Fruit fly (Drosophila melanogaster) whole organism, embryonic: Measurements from ENCODE around the gene CG8117.

Source experiments
- Aef1 ChIP-seq: fragments of 200-800 bp; sonication (Bioruptor generic); IDR thresholded peaks from 3 replicates; pipeline ENCODE4 v1.3.6; 2022; ENCODE audit warnings: missing biosample characterization, missing genetic modification characterization
- B-H1 ChIP-seq: fragments of 200-800 bp; sonication (Bioruptor generic); IDR thresholded peaks from 3 replicates; pipeline ENCODE4 v1.3.6; 2022; ENCODE audit warnings: missing biosample characterization, missing genetic modification characterization
- C15 ChIP-seq: fragments of 200-800 bp; sonication (Bioruptor generic); IDR thresholded peaks from 3 replicates; pipeline ENCODE4 v1.3.6; 2022; ENCODE audit warnings: missing biosample characterization, missing genetic modification characterization
- CG10979 ChIP-seq: fragments of 200-800 bp; sonication (Bioruptor generic); optimal IDR thresholded peaks from 2 replicates; lab custom pipeline; 2018; ENCODE audit warnings: missing biosample characterization, mild to moderate bottlenecking, missing genetic modification characterization, moderate library complexity
- CG13123 ChIP-seq: fragments of 200-800 bp; sonication (Bioruptor generic); optimal IDR thresholded peaks from 2 replicates; lab custom pipeline; 2016; ENCODE audit warnings: missing biosample characterization, missing genetic modification characterization
- CG13775 ChIP-seq: fragments of 200-800 bp; sonication (Bioruptor generic); optimal IDR thresholded peaks from 3 replicates; lab custom pipeline; 2017; ENCODE audit warnings: missing biosample characterization, mild to moderate bottlenecking, missing genetic modification characterization
- CG15011 ChIP-seq: fragments of 200-800 bp; sonication (Bioruptor generic); optimal IDR thresholded peaks from 3 replicates; lab custom pipeline; 2018; ENCODE audit warnings: missing biosample characterization, mild to moderate bottlenecking, missing genetic modification characterization
- CG15269 ChIP-seq: fragments of 200-800 bp; sonication (Bioruptor generic); optimal IDR thresholded peaks from 2 replicates; lab custom pipeline; 2018; ENCODE audit warnings: missing biosample characterization, mild to moderate bottlenecking, missing genetic modification characterization, moderate library complexity
- CG1647 ChIP-seq: fragments of 200-800 bp; sonication (Bioruptor generic); optimal IDR thresholded peaks from 3 replicates; lab custom pipeline; 2016; ENCODE audit warnings: missing biosample characterization, missing genetic modification characterization
- CG16815 ChIP-seq: fragments of 200-800 bp; sonication (Bioruptor generic); optimal IDR thresholded peaks from 3 replicates; lab custom pipeline; 2017; ENCODE audit warnings: missing biosample characterization, mild to moderate bottlenecking, missing genetic modification characterization
- CG18262 ChIP-seq: fragments of 200-800 bp; optimal IDR thresholded peaks from 3 replicates; lab custom pipeline; 2019; ENCODE audit warnings: missing biosample characterization, mild to moderate bottlenecking, missing genetic modification characterization, moderate library complexity
- CG2120 ChIP-seq: fragments of 200-800 bp; sonication (Bioruptor generic); optimal IDR thresholded peaks from 3 replicates; lab custom pipeline; 2016; ENCODE audit warnings: missing biosample characterization, missing genetic modification characterization
- CG33557 ChIP-seq: fragments of 200-800 bp; sonication (Bioruptor generic); optimal IDR thresholded peaks from 2 replicates; lab custom pipeline; 2019; ENCODE audit warnings: missing biosample characterization, mild to moderate bottlenecking, missing genetic modification characterization, moderate library complexity
- CG3407 ChIP-seq: fragments of 200-800 bp; sonication (Bioruptor generic); optimal IDR thresholded peaks from 2 replicates; lab custom pipeline; 2018; ENCODE audit warnings: missing biosample characterization, mild to moderate bottlenecking, missing genetic modification characterization
- CG34224 ChIP-seq: fragments of 200-800 bp; sonication (Bioruptor generic); IDR thresholded peaks from 3 replicates; pipeline ENCODE4 v1.3.6; 2022; ENCODE audit warnings: missing biosample characterization, missing genetic modification characterization; ENCODE audit not compliant: partially characterized antibody
- CG4360 ChIP-seq: fragments of 200-800 bp; sonication (Bioruptor generic); IDR thresholded peaks from 2 replicates; pipeline ENCODE4 v1.3.6; 2022; ENCODE audit warnings: missing biosample characterization, missing genetic modification characterization
- CG4730 ChIP-seq: fragments of 200-800 bp; sonication (Bioruptor generic); IDR thresholded peaks from 2 replicates; pipeline ENCODE4 v1.3.6; 2022; ENCODE audit warnings: missing biosample characterization, missing genetic modification characterization
- CG7357 ChIP-seq: fragments of 200-800 bp; sonication (Bioruptor generic); IDR thresholded peaks from 3 replicates; pipeline ENCODE4 v1.3.6; 2022; ENCODE audit warnings: missing biosample characterization, missing genetic modification characterization
- CG8281 ChIP-seq: fragments of 200-800 bp; sonication (Bioruptor generic); optimal IDR thresholded peaks from 2 replicates; lab custom pipeline; 2018; ENCODE audit warnings: missing biosample characterization, mild to moderate bottlenecking, missing genetic modification characterization, moderate library complexity
- CG9437 ChIP-seq: fragments of 200-800 bp; sonication (Bioruptor generic); optimal IDR thresholded peaks from 2 replicates; lab custom pipeline; 2018; ENCODE audit warnings: missing biosample characterization, mild to moderate bottlenecking, missing genetic modification characterization
- D19A ChIP-seq: fragments of 200-800 bp; optimal IDR thresholded peaks from 3 replicates; lab custom pipeline; 2019; ENCODE audit warnings: missing biosample characterization, mild to moderate bottlenecking, missing genetic modification characterization, moderate library complexity
- Dad ChIP-seq: fragments of 200-800 bp; sonication (Bioruptor generic); optimal IDR thresholded peaks from 3 replicates; lab custom pipeline; 2016; ENCODE audit warnings: missing biosample characterization, missing genetic modification characterization
- Dp ChIP-seq: fragments of 200-800 bp; sonication (Bioruptor generic); optimal IDR thresholded peaks from 2 replicates; lab custom pipeline; 2018; ENCODE audit warnings: missing biosample characterization, mild to moderate bottlenecking, missing genetic modification characterization, moderate library complexity
- Ets65A ChIP-seq: fragments of 200-800 bp; sonication (Bioruptor generic); peaks from one replicate; lab custom pipeline; 2016; ENCODE audit warnings: missing biosample characterization, missing genetic modification characterization
- HmgD ChIP-seq: fragments of 200-800 bp; sonication (Bioruptor generic); optimal IDR thresholded peaks from 3 replicates; lab custom pipeline; 2016; ENCODE audit warnings: missing biosample characterization, missing genetic modification characterization
- Jarid2 ChIP-seq: fragments of 200-800 bp; sonication (Bioruptor generic); optimal IDR thresholded peaks from 3 replicates; lab custom pipeline; 2017; ENCODE audit warnings: mild to moderate bottlenecking, missing biosample characterization, missing genetic modification reagents, missing genetic modification characterization
- MBD-R2 ChIP-seq: fragments of 200-800 bp; sonication (Bioruptor generic); IDR thresholded peaks from 2 replicates; pipeline ENCODE4 v1.3.6; 2022; ENCODE audit warnings: missing biosample characterization, missing genetic modification characterization
- NC2β ChIP-seq: fragments of 200-800 bp; sonication (Bioruptor generic); optimal IDR thresholded peaks from 2 replicates; lab custom pipeline; 2016; ENCODE audit warnings: missing biosample characterization, missing genetic modification characterization
- Oaz ChIP-seq: fragments of 200-800 bp; sonication (Bioruptor generic); IDR thresholded peaks from 2 replicates; pipeline ENCODE4 v1.3.6; 2022; ENCODE audit warnings: missing biosample characterization, missing genetic modification characterization
- Poxn ChIP-seq: fragments of 200-800 bp; sonication (Bioruptor generic); IDR thresholded peaks from 2 replicates; pipeline ENCODE4 v1.3.6; 2022; ENCODE audit warnings: missing biosample characterization, missing genetic modification characterization
- Sin3A ChIP-seq: fragments of >200 bp; optimal IDR thresholded peaks from 2 replicates; lab custom pipeline; 2018
- bcd ChIP-seq: fragments of 200-800 bp; sonication (Bioruptor generic); optimal IDR thresholded peaks from 2 replicates; lab custom pipeline; 2017; ENCODE audit warnings: missing biosample characterization, mild to moderate bottlenecking, missing genetic modification characterization
- br ChIP-seq: fragments of >200 bp; optimal IDR thresholded peaks from 2 replicates; lab custom pipeline; 2017
- cad ChIP-seq: fragments of >200 bp; optimal IDR thresholded peaks from 2 replicates; lab custom pipeline; 2017; ENCODE audit warnings: missing biosample characterization, missing genetic modification characterization
- crol ChIP-seq: fragments of 200-800 bp; sonication (Bioruptor generic); IDR thresholded peaks from 2 replicates; pipeline ENCODE4 v1.3.6; 2022; ENCODE audit warnings: missing biosample characterization, missing genetic modification characterization
- dan ChIP-seq: fragments of 200-800 bp; sonication (Bioruptor generic); IDR thresholded peaks from 2 replicates; pipeline ENCODE4 v1.3.6; 2022; ENCODE audit warnings: missing biosample characterization, missing genetic modification characterization
- dysf ChIP-seq: fragments of 200-800 bp; sonication (Bioruptor generic); IDR thresholded peaks from 3 replicates; pipeline ENCODE4 v1.3.6; 2022; ENCODE audit warnings: missing biosample characterization, missing genetic modification characterization
- fd102C ChIP-seq: fragments of 200-800 bp; sonication (Bioruptor generic); optimal IDR thresholded peaks from 2 replicates; lab custom pipeline; 2018; ENCODE audit warnings: missing biosample characterization, mild to moderate bottlenecking, missing genetic modification characterization, moderate library complexity
- grn ChIP-seq: fragments of 200-800 bp; sonication (Bioruptor generic); optimal IDR thresholded peaks from 3 replicates; lab custom pipeline; 2017; ENCODE audit warnings: missing biosample characterization, missing genetic modification characterization
- jigr1 ChIP-seq: fragments of 200-800 bp; sonication (Bioruptor generic); IDR thresholded peaks from 3 replicates; pipeline ENCODE4 v1.3.6; 2022; ENCODE audit warnings: missing biosample characterization, missing genetic modification characterization
- jumu ChIP-seq: fragments of 200-800 bp; sonication (Bioruptor generic); optimal IDR thresholded peaks from 3 replicates; lab custom pipeline; 2016; ENCODE audit warnings: missing biosample characterization, missing genetic modification characterization
- kah ChIP-seq: fragments of 200-800 bp; sonication (Bioruptor generic); optimal IDR thresholded peaks from 2 replicates; lab custom pipeline; 2018; ENCODE audit warnings: missing biosample characterization, mild to moderate bottlenecking, missing genetic modification characterization
- lola ChIP-seq, 3 experiments: fragments of >200 bp in 2 of 3; fragments of 200-800 bp in 1 of 3; sonication (Bioruptor generic) in 1 of 3; optimal IDR thresholded peaks; 2 replicates each; lab custom pipeline; 2017 to 2019; ENCODE audit warnings: missing biosample characterization in 3 of 3, missing genetic modification characterization in 3 of 3, mild to moderate bottlenecking in 1 of 3, moderate library complexity in 1 of 3
- lov ChIP-seq, 2 experiments: fragments of 200-800 bp in 1 of 2; fragments of >200 bp in 1 of 2; sonication (Bioruptor generic) in 1 of 2; IDR thresholded peaks in 1 of 2; optimal IDR thresholded peaks in 1 of 2; 2 replicates in 1 of 2; 3 replicates in 1 of 2; pipeline versions ENCODE4 v1.3.6 to Lab custom; 2017 to 2022; ENCODE audit warnings: missing biosample characterization in 1 of 2, missing genetic modification characterization in 1 of 2
- luna ChIP-seq: fragments of 200-800 bp; sonication (Bioruptor generic); optimal IDR thresholded peaks from 2 replicates; lab custom pipeline; 2016; ENCODE audit warnings: missing biosample characterization, missing genetic modification characterization
- maf-S ChIP-seq: fragments of 200-800 bp; sonication (Bioruptor generic); optimal IDR thresholded peaks from 2 replicates; lab custom pipeline; 2016; ENCODE audit warnings: missing biosample characterization, missing genetic modification characterization
- pho ChIP-seq: fragments of 200-800 bp; sonication (Bioruptor generic); optimal IDR thresholded peaks from 2 replicates; lab custom pipeline; 2016; ENCODE audit warnings: missing biosample characterization, missing genetic modification characterization
- pum ChIP-seq: fragments of 200-800 bp; sonication (Bioruptor generic); optimal IDR thresholded peaks from 2 replicates; lab custom pipeline; 2016; ENCODE audit warnings: missing biosample characterization, missing genetic modification characterization
- sima ChIP-seq: fragments of 200-800 bp; sonication (Bioruptor generic); optimal IDR thresholded peaks from 2 replicates; lab custom pipeline; 2016; ENCODE audit warnings: missing biosample characterization, missing genetic modification characterization
- slbo ChIP-seq: fragments of 200-800 bp; sonication (Bioruptor generic); IDR thresholded peaks from 2 replicates; pipeline ENCODE4 v1.3.6; 2022; ENCODE audit warnings: missing biosample characterization, missing genetic modification characterization
- so ChIP-seq: fragments of 200-800 bp; sonication (Bioruptor generic); IDR thresholded peaks from 3 replicates; pipeline ENCODE4 v1.3.6; 2022; ENCODE audit warnings: missing biosample characterization, missing genetic modification characterization
- tin ChIP-seq: fragments of 200-800 bp; sonication (Bioruptor generic); optimal IDR thresholded peaks from 3 replicates; lab custom pipeline; 2016; ENCODE audit warnings: missing biosample characterization, missing genetic modification characterization

The CG8117 gene

DNA sequence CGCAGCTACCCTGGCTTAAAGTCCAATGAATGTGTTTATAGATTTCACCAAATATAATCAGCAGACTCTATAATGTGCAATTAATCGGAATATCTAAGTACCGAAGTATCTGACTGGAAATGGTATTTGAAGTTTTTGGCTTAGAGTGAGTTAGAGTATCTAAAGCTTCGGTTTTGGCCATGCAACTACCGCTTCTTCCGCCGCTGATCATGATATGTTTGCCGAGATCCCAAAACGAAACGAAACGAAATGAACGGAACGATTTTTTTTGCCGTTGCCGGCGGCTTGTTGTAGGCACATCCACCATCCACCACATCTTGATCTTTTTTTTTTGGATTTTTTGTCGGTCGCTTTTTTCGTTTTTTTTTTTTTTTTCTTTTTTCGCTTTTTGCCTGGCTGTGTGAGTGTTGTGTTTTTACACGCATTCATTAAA lies 21.0 kb upstream of the CG8117 start (continued):
- peak; percentile 73 for TF ChIP-seq CG7357 (GFP tag; lab: Robert Waterston, UW)
- TF ChIP-seq dan, result no peak
- peak; percentile 37 for TF ChIP-seq Jarid2 (GFP tag; lab: Kevin White, UChicago)
- TF ChIP-seq bcd (GFP tag; lab: Kevin White, UChicago), result peak; percentile 72
- peak; percentile 50 for TF ChIP-seq CG9437 (GFP tag; lab: Kevin White, UChicago)
- TF ChIP-seq CG13123 (GFP tag; lab: Kevin White, UChicago), result peak; percentile 22
- TF ChIP-seq CG4360 (GFP tag; lab: Robert Waterston, UW), result peak; percentile 50; the same call in 1 of the 2 replicates
- TF ChIP-seq slbo (GFP tag; lab: Robert Waterston, UW), result peak; percentile 93
- peak; percentile 33 for TF ChIP-seq CG8281
- no peak for TF ChIP-seq cad
- no peak for TF ChIP-seq fd102C (GFP tag; lab: Kevin White, UChicago)
- peak; percentile 58 for TF ChIP-seq grn
- TF ChIP-seq pum (GFP tag; lab: Kevin White, UChicago), result peak; percentile 90
- peak; percentile 50; the same call in 1 of the 2 replicates for TF ChIP-seq Oaz
- peak; percentile 48 for TF ChIP-seq CG13775 (GFP tag; lab: Kevin White, UChicago)
- TF ChIP-seq CG33557 (GFP tag; lab: Kevin White, UChicago), result no peak
- peak; percentile 43 for TF ChIP-seq luna (GFP tag; lab: Kevin White, UChicago)
- TF ChIP-seq CG10979 (tag; lab: Kevin White, UChicago), result peak; percentile 70
- peak; percentile 45 for TF ChIP-seq CG15011 (GFP tag; lab: Kevin White, UChicago)
- TF ChIP-seq lov (optimal IDR thresholded peaks at IDR 0.05; lab: Kevin White, UChicago), result no peak
- 0 out of 3 replicates have a peak, but pooled peaks have one; percentile 40 for TF ChIP-seq lov (GFP tag; IDR thresholded peaks at IDR 0.05; lab: Robert Waterston, UW)
- TF ChIP-seq jigr1 (GFP tag; lab: Robert Waterston, UW), result peak; percentile 75; the same call in 2 of the 3 replicates
- TF ChIP-seq Poxn (GFP tag; lab: Robert Waterston, UW), result peak; percentile 59
- no peak for TF ChIP-seq HmgD
- peak; percentile 93 for TF ChIP-seq dysf
- peak in 1 of 3 experiments; percentile 21 for TF ChIP-seq lola (GFP tag; optimal IDR thresholded peaks at IDR 0.05; lab: Kevin White, UChicago)
- TF ChIP-seq C15, result peak; percentile 71; the same call in 1 of the 3 replicates
- TF ChIP-seq Dad (GFP tag; lab: Kevin White, UChicago), result peak; percentile 70
- TF ChIP-seq tin (GFP tag; lab: Kevin White, UChicago), result peak; percentile 67
- TF ChIP-seq CG16815 (GFP tag; lab: Kevin White, UChicago), result peak; percentile 29
- TF ChIP-seq CG18262 (tag; lab: Kevin White, UChicago), result peak; percentile 66
- TF ChIP-seq sima, result no peak
- peak; percentile 46 for TF ChIP-seq MBD-R2 (GFP tag; lab: Robert Waterston, UW)
- peak; percentile 85 for TF ChIP-seq so (GFP tag; lab: Robert Waterston, UW)
- no peak for TF ChIP-seq br (lab: Kevin White, UChicago)
- peak; percentile 14 for TF ChIP-seq CG1647
- TF ChIP-seq maf-S, result peak; percentile 56
- TF ChIP-seq B-H1 (GFP tag; lab: Robert Waterston, UW), result peak; percentile 76
- peak; percentile 92 for TF ChIP-seq D19A (tag; lab: Kevin White, UChicago)
- peak; percentile 85 for TF ChIP-seq CG15269
- TF ChIP-seq jumu (GFP tag; lab: Kevin White, UChicago), result peak; percentile 88
- TF ChIP-seq Ets65A (GFP tag; lab: Kevin White, UChicago), result peak; percentile 91
- TF ChIP-seq Dp (GFP tag; lab: Kevin White, UChicago), result no peak
- no peak for TF ChIP-seq NC2β (GFP tag; lab: Kevin White, UChicago)
- peak; percentile 58 for TF ChIP-seq pho
- TF ChIP-seq CG3407 (GFP tag; lab: Kevin White, UChicago), result peak; percentile 42
- peak; percentile 85 for TF ChIP-seq CG4730 (GFP tag; lab: Robert Waterston, UW)
- TF ChIP-seq Sin3A, result no peak
- TF ChIP-seq CG34224, result no peak
- TF ChIP-seq crol (GFP tag; lab: Robert Waterston, UW), result peak; percentile 43; the same call in 1 of the 2 replicates
- TF ChIP-seq Aef1 (GFP tag; lab: Robert Waterston, UW), result peak; percentile 86
- TF ChIP-seq CG2120 (GFP tag; lab: Kevin White, UChicago), result peak; percentile 84
- peak; percentile 26 for TF ChIP-seq kah (GFP tag; lab: Kevin White, UChicago)
